Fruit fly (Drosophila melanogaster) whole organism, embryonic: ENCODE data around the gene CG13720.

Source experiments
- CG12744 ChIP-seq: fragments of 200-800 bp; sonication (Bioruptor generic); optimal IDR thresholded peaks from 2 replicates; lab custom pipeline; 2016; ENCODE audit warnings: missing biosample characterization, missing genetic modification characterization
- CG15601 ChIP-seq: fragments of 200-800 bp; sonication (Bioruptor generic); optimal IDR thresholded peaks from 3 replicates; lab custom pipeline; 2019; ENCODE audit warnings: missing biosample characterization, mild to moderate bottlenecking, missing genetic modification characterization, moderate library complexity
- CG17385 ChIP-seq: fragments of 200-800 bp; sonication (Bioruptor generic); optimal IDR thresholded peaks from 3 replicates; lab custom pipeline; 2018; ENCODE audit warnings: missing biosample characterization, mild to moderate bottlenecking, missing genetic modification characterization
- CG30403 ChIP-seq: fragments of 200-800 bp; sonication (Bioruptor generic); optimal IDR thresholded peaks from 3 replicates; lab custom pipeline; 2016; ENCODE audit warnings: missing biosample characterization, missing genetic modification characterization
- CG5245 ChIP-seq: fragments of 200-800 bp; sonication (Bioruptor generic); optimal IDR thresholded peaks from 3 replicates; lab custom pipeline; 2016; ENCODE audit warnings: missing biosample characterization, missing genetic modification characterization
- ac ChIP-seq: fragments of 200-800 bp; sonication (Bioruptor generic); optimal IDR thresholded peaks from 3 replicates; lab custom pipeline; 2017; ENCODE audit warnings: missing biosample characterization, mild to moderate bottlenecking, missing genetic modification characterization
- esg ChIP-seq: fragments of 200-800 bp; sonication (Bioruptor generic); conservative IDR thresholded peaks from 2 replicates; pipeline ENCODE4 v1.3.6; 2022; ENCODE audit warnings: missing biosample characterization, missing genetic modification characterization
- ewg ChIP-seq: fragments of 200-800 bp; sonication (Bioruptor generic); optimal IDR thresholded peaks from 3 replicates; lab custom pipeline; 2017; ENCODE audit warnings: mild to moderate bottlenecking, missing biosample characterization, missing genetic modification reagents, missing genetic modification characterization
- grau ChIP-seq: fragments of 200-800 bp; optimal IDR thresholded peaks from 3 replicates; lab custom pipeline; 2019; ENCODE audit warnings: missing biosample characterization, mild to moderate bottlenecking, missing genetic modification characterization, moderate library complexity
- kni ChIP-seq: fragments of 200-800 bp; sonication (Bioruptor generic); optimal IDR thresholded peaks from 3 replicates; lab custom pipeline; 2017; ENCODE audit warnings: mild to moderate bottlenecking, missing biosample characterization, missing genetic modification reagents, missing genetic modification characterization
- pita ChIP-seq: fragments of 200-800 bp; sonication (Bioruptor generic); optimal IDR thresholded peaks from 2 replicates; lab custom pipeline; 2017; ENCODE audit warnings: missing biosample characterization, mild to moderate bottlenecking, missing genetic modification characterization
- pros ChIP-seq: fragments of 200-800 bp; sonication (Bioruptor generic); optimal IDR thresholded peaks from 3 replicates; lab custom pipeline; 2019; ENCODE audit warnings: missing biosample characterization, mild to moderate bottlenecking, missing genetic modification characterization, moderate library complexity
- usp ChIP-seq: fragments of >200 bp; optimal IDR thresholded peaks from 2 replicates; lab custom pipeline; 2017; ENCODE audit warnings: missing biosample characterization, missing genetic modification characterization

DNA sequence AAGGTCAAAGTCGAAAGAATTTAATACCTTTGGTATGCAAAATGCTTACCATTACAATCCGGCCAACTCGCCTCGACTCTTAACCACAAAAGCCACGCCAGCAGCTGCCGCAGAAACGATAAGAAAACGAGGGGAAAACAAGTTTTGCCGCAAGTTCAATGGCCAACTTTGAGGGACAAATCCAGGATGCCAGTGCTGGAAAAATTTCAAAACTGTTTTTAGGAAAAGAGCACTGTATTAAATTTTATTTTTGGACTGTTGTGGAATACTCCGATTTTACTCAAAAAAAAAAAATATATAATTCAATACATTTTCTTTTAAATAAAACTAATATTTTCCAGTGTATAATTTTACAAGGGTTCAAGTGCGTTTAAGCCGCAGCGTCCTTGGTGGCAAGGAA lies 5.7 kb downstream of the CG13720 start:
- TF ChIP-seq ewg (GFP tag; lab: Kevin White, UChicago) (no peak), CG12744 (no peak), CG30403 (GFP tag; lab: Kevin White, UChicago) (no peak), usp (no peak), esg (no peak), pros (no peak), CG15601 (tag; lab: Kevin White, UChicago) (no peak), grau (no peak), CG5245 (no peak), pita (GFP tag; lab: Kevin White, UChicago) (no peak), ac (GFP tag; lab: Kevin White, UChicago) (no peak), kni (no peak), CG17385 (GFP tag; lab: Kevin White, UChicago) (no peak)
